Worm (Caenorhabditis elegans) whole organism, L4 larva: ENCODE data around the gene rab-19.

Source experiments
- T26A8.4 ChIP-seq: fragments of 200-800 bp; sonication (Bioruptor generic); IDR thresholded peaks from 2 replicates; pipeline ENCODE4 v1.3.6; 2022; ENCODE audit warnings: missing genetic modification characterization, missing compliant biosample characterization
- ZK546.5 ChIP-seq, 2 experiments: sonication (generic microtip); optimal IDR thresholded peaks; 2 replicates each; lab custom pipeline; 2017; ENCODE audit warnings: missing biosample characterization in 2 of 2, missing genetic modification characterization in 2 of 2
- ceh-28 ChIP-seq: fragments of 150-350 bp; optimal IDR thresholded peaks from 2 replicates; lab custom pipeline; 2014; ENCODE audit warnings: missing biosample characterization, missing genetic modification reagents, missing genetic modification characterization
- daf-19 ChIP-seq: fragments of 200-800 bp; sonication (Bioruptor generic); conservative IDR thresholded peaks from 2 replicates; pipeline ENCODE4 v1.3.6; 2022; ENCODE audit warnings: missing genetic modification characterization, missing compliant biosample characterization
- hlh-30 ChIP-seq: sonication (generic microtip); optimal IDR thresholded peaks from 2 replicates; lab custom pipeline; 2017; ENCODE audit warnings: antibody characterized with exemption, mild to moderate bottlenecking, missing genetic modification characterization, missing compliant biosample characterization; ENCODE audit not compliant: insufficient read depth
- lin-15B ChIP-seq: fragments of 150-350 bp; sonication (generic microtip); optimal IDR thresholded peaks from 3 replicates; lab custom pipeline; 2014; ENCODE audit warnings: missing biosample characterization, missing genetic modification characterization
- lir-3 ChIP-seq: sonication (generic microtip); optimal IDR thresholded peaks from 2 replicates; lab custom pipeline; 2016; ENCODE audit warnings: mild to moderate bottlenecking, missing genetic modification characterization, missing compliant biosample characterization
- lsy-2 ChIP-seq, 2 experiments: fragments of 150-350 bp in 1 of 2; sonication (generic microtip) in 1 of 2; optimal IDR thresholded peaks; 2 replicates each; lab custom pipeline; 2014 to 2017; ENCODE audit warnings: missing biosample characterization in 2 of 2, missing genetic modification characterization in 2 of 2
- nhr-237 ChIP-seq: sonication (generic microtip); optimal IDR thresholded peaks from 2 replicates; lab custom pipeline; 2017; ENCODE audit warnings: missing biosample characterization, missing genetic modification characterization
- nhr-76 ChIP-seq: fragments of 150-350 bp; optimal IDR thresholded peaks from 2 replicates; lab custom pipeline; 2014; ENCODE audit warnings: missing biosample characterization, missing genetic modification characterization
- nhr-77 ChIP-seq: fragments of 150-350 bp; optimal IDR thresholded peaks from 2 replicates; lab custom pipeline; 2014; ENCODE audit warnings: missing biosample characterization, missing genetic modification characterization
- snpc-1.2 ChIP-seq: fragments of 200-800 bp; sonication (Bioruptor generic); IDR thresholded peaks from 2 replicates; pipeline ENCODE4 v1.3.6; 2022; ENCODE audit warnings: missing genetic modification reagents, missing genetic modification characterization, missing compliant biosample characterization

DNA sequence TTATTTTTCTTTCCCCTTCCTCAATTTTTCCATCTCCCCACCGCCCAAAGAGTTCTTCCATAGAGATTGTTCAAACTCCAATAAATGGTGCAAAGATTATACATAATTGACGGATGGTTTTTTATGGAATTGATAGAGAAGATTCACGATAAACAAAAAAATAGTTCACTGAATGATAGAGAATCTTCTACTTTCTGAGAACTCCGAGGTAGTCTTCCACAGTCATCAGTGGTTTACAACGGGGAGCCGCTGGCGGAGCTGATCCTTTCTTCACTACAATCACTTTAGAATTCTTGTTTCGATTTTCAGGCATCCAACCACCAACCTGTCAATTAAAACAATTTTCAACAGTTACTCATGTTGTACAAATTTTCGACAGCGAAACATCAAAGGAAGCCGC is 28.2 kb downstream of the rab-19 start:
- TF ChIP-seq snpc-1.2 (GFP tag; lab: Robert Waterston, UW) (no peak), ceh-28 (tag; lab: Kevin White, UChicago) (no peak), hlh-30 (no peak), nhr-237 (no peak), ZK546.5 (tag; optimal IDR thresholded peaks at IDR 0.05; lab: Kevin White, UChicago) (no peak), lsy-2 (tag; optimal IDR thresholded peaks at IDR 0.05; lab: Kevin White, UChicago) (no peak), daf-19 (GFP tag; lab: Robert Waterston, UW) (no peak), T26A8.4 (no peak), lin-15B (tag; lab: Kevin White, UChicago) (no peak), lir-3 (no peak), nhr-77 (tag; lab: Kevin White, UChicago) (no peak), nhr-76 (tag; lab: Kevin White, UChicago) (no peak)
